Worm (Caenorhabditis elegans) whole organism, young adult: Measurements from ENCODE around the gene glrx-21.

ENCODE experiments used
- B0019.2 ChIP-seq: fragments of 200-800 bp; sonication (Bioruptor generic); conservative IDR thresholded peaks from 2 replicates; pipeline ENCODE4 v1.3.6; 2022; ENCODE audit warnings: missing genetic modification reagents, missing genetic modification characterization, missing compliant biosample characterization
- K11D2.4 ChIP-seq: fragments of 200-800 bp; sonication (Bioruptor generic); IDR thresholded peaks from 2 replicates; pipeline ENCODE4 v1.3.6; 2022; ENCODE audit warnings: missing genetic modification reagents, missing genetic modification characterization, missing compliant biosample characterization
- Y67H2A.10 ChIP-seq: fragments of 200-800 bp; sonication (Bioruptor generic); conservative IDR thresholded peaks from 2 replicates; pipeline ENCODE4 v1.3.6; 2022; ENCODE audit warnings: missing genetic modification reagents, missing genetic modification characterization, missing compliant biosample characterization
- cebp-1 ChIP-seq, 2 experiments: fragments of 200-800 bp in 1 of 2; sonication (Bioruptor generic) in 1 of 2; sonication (generic microtip) in 1 of 2; IDR thresholded peaks in 1 of 2; optimal IDR thresholded peaks in 1 of 2; 2 replicates each; pipeline versions ENCODE4 v1.3.6 to Lab custom; 2017 to 2022; ENCODE audit warnings: missing compliant biosample characterization in 2 of 2, missing genetic modification characterization in 2 of 2, mild to moderate bottlenecking in 1 of 2, missing genetic modification reagents in 1 of 2, moderate library complexity in 1 of 2
- ets-4 ChIP-seq: fragments of 200-800 bp; sonication (Bioruptor generic); optimal IDR thresholded peaks from 2 replicates; lab custom pipeline; 2018; ENCODE audit warnings: mild to moderate bottlenecking, missing genetic modification characterization, missing compliant biosample characterization
- lsl-1 ChIP-seq: fragments of 200-800 bp; sonication (Bioruptor generic); optimal IDR thresholded peaks from 2 replicates; lab custom pipeline; 2018; ENCODE audit warnings: mild to moderate bottlenecking, missing genetic modification characterization, moderate library complexity, missing compliant biosample characterization
- madf-3 ChIP-seq: fragments of 200-800 bp; sonication (Bioruptor generic); IDR thresholded peaks from 2 replicates; pipeline ENCODE4 v1.3.6; 2022; ENCODE audit warnings: missing genetic modification reagents, missing genetic modification characterization, missing compliant biosample characterization
- mxl-1 ChIP-seq: sonication (generic microtip); optimal IDR thresholded peaks from 2 replicates; lab custom pipeline; 2016; ENCODE audit warnings: missing genetic modification characterization, missing compliant biosample characterization
- unc-130 ChIP-seq: sonication (generic microtip); optimal IDR thresholded peaks from 2 replicates; lab custom pipeline; 2016; ENCODE audit warnings: missing genetic modification reagents, missing genetic modification characterization, missing compliant biosample characterization

- TF ChIP-seq mxl-1 (tag; lab: Kevin White, UChicago) (no peak), lsl-1 (GFP tag; lab: Kevin White, UChicago) (no peak), B0019.2 (GFP tag; lab: Robert Waterston, UW) (no peak), unc-130 (GFP tag; lab: Kevin White, UChicago) (no peak), cebp-1 (GFP tag; IDR thresholded peaks at IDR 0.05; lab: Robert Waterston, UW) (no peak), cebp-1 (tag; optimal IDR thresholded peaks at IDR 0.05; lab: Kevin White, UChicago) (no peak), madf-3 (GFP tag; lab: Robert Waterston, UW) (no peak), Y67H2A.10 (GFP tag; lab: Robert Waterston, UW) (no peak), ets-4 (GFP tag; lab: Kevin White, UChicago) (no peak), K11D2.4 (no peak)
Measured at ce11 chrIII:5346017-5346416, at the start of gene glrx-21.
